Worm (Caenorhabditis elegans): ENCODE results near the gene prx-14.

prx-14 gene

ce11 chrIV:11142314-11143227 lies 40.4 kb upstream of the prx-14 start, which contains the start of gene skih-2 (continued):
- TF ChIP-seq Y67H2A.10 (GFP tag; conservative IDR thresholded peaks at IDR 0.05) (no peak), ztf-26 (tag; optimal IDR thresholded peaks at IDR 0.05) (no peak), B0261.1 (tag; optimal IDR thresholded peaks at IDR 0.05) (no peak), nfya-1 (tag; optimal IDR thresholded peaks at IDR 0.05; ENCODE audit: borderline replicate concordance, insufficient read depth) (no peak), lir-1 (GFP tag; conservative IDR thresholded peaks at IDR 0.05) (no peak), tlf-1 (GFP tag; optimal IDR thresholded peaks at IDR 0.05) (no peak)

ce11 chrIV:11143228-11143444 lies 39.8 kb upstream of the prx-14 start, which contains the start of gene F01G4.4:
F01G4.4 (plus strand) TSS chrIV:11143345.
- TF ChIP-seq nfya-2 (GFP tag; IDR thresholded peaks at IDR 0.05) (no peak), athp-1 (tag; optimal IDR thresholded peaks at IDR 0.05) (no peak), fkh-3 (tag; optimal IDR thresholded peaks at IDR 0.05) (no peak), unc-62 (GFP tag; optimal IDR thresholded peaks at IDR 0.05) (no peak), F57C9.4 (tag; optimal IDR thresholded peaks at IDR 0.05) (no peak), lsy-27 (tag; optimal IDR thresholded peaks at IDR 0.05; ENCODE audit: borderline replicate concordance, insufficient read depth) (no peak), F22D6.2 (tag; optimal IDR thresholded peaks at IDR 0.05) (no peak)

ce11 chrIV:11145929-11146339 lies 37.0 kb upstream of the prx-14 start:
- TF ChIP-seq attf-3 (GFP tag; conservative IDR thresholded peaks at IDR 0.05), result no peak
- 0 out of 2 replicates have a peak, but pooled peaks have one; percentile 49 for TF ChIP-seq Y56A3A.18 (GFP tag; IDR thresholded peaks at IDR 0.05)
- peak; percentile 76 for TF ChIP-seq F57C9.4 (tag; optimal IDR thresholded peaks at IDR 0.05)
- TF ChIP-seq lin-35 (GFP tag; optimal IDR thresholded peaks at IDR 0.05), result peak in 1 of 3 experiments; percentile 47
- no peak for TF ChIP-seq ama-1 (optimal IDR thresholded peaks at IDR 0.05)
- TF ChIP-seq ama-1 (GFP tag; optimal IDR thresholded peaks at IDR 0.05), result peak in 1 of 2 experiments; percentile 63
- peak; percentile 76 for TF ChIP-seq tlf-1 (GFP tag; optimal IDR thresholded peaks at IDR 0.05)
- TF ChIP-seq pha-4 (tag; optimal IDR thresholded peaks at IDR 0.05), result no peak
- TF ChIP-seq ccch-3 (GFP tag; optimal IDR thresholded peaks at IDR 0.05), result no peak
- no peak for TF ChIP-seq dpl-1 (GFP tag; optimal IDR thresholded peaks at IDR 0.05)
- TF ChIP-seq nhr-27 (tag; optimal IDR thresholded peaks at IDR 0.05), result peak; percentile 75
- TF ChIP-seq ztf-18 (tag; optimal IDR thresholded peaks at IDR 0.05), result no peak
- TF ChIP-seq C06A6.2 (GFP tag; conservative IDR thresholded peaks at IDR 0.05), result no peak
- no peak for TF ChIP-seq T07F8.4 (tag; optimal IDR thresholded peaks at IDR 0.05)
- no peak for TF ChIP-seq lag-1 (GFP tag; IDR thresholded peaks at IDR 0.05)
- TF ChIP-seq ztf-22 (GFP tag; optimal IDR thresholded peaks at IDR 0.05), result no peak
- TF ChIP-seq F52B5.7 (tag; optimal IDR thresholded peaks at IDR 0.05), result peak; percentile 84
- 0 out of 2 replicates have a peak, but pooled peaks have one; percentile 14 for TF ChIP-seq ceh-40 (GFP tag; IDR thresholded peaks at IDR 0.05)
- TF ChIP-seq xnd-1 (tag; optimal IDR thresholded peaks at IDR 0.05), result peak; percentile 53
- TF ChIP-seq F39B2.1 (GFP tag; IDR thresholded peaks at IDR 0.05), result no peak
- TF ChIP-seq rcor-1 (GFP tag; IDR thresholded peaks at IDR 0.05), result no peak
- peak; percentile 59 for TF ChIP-seq T26A5.8 (tag; optimal IDR thresholded peaks at IDR 0.05)
- peak; percentile 91 for TF ChIP-seq dpff-1 (tag; optimal IDR thresholded peaks at IDR 0.05)
- TF ChIP-seq hrde-1 (tag; optimal IDR thresholded peaks at IDR 0.05; ENCODE audit: borderline replicate concordance), result peak; percentile 89
- peak; percentile 57 for TF ChIP-seq fkh-3 (tag; optimal IDR thresholded peaks at IDR 0.05)
- TF ChIP-seq mes-4 (tag; optimal IDR thresholded peaks at IDR 0.05), result no peak
- no peak for TF ChIP-seq Y53F4B.3 (GFP tag; IDR thresholded peaks at IDR 0.05)
- no peak for TF ChIP-seq let-607 (tag; optimal IDR thresholded peaks at IDR 0.05)
- no peak for TF ChIP-seq C17E4.6 (GFP tag; IDR thresholded peaks at IDR 0.05)
- no peak for TF ChIP-seq hlh-12 (tag; optimal IDR thresholded peaks at IDR 0.05)
- no peak for TF ChIP-seq hmg-1.2 (GFP tag; IDR thresholded peaks at IDR 0.05)
- no peak for TF ChIP-seq let-526 (GFP tag; IDR thresholded peaks at IDR 0.05)
- TF ChIP-seq hmg-20 (GFP tag; IDR thresholded peaks at IDR 0.05), result no peak
- peak; percentile 78; the same call in 1 of the 2 replicates for TF ChIP-seq attf-6 (GFP tag; IDR thresholded peaks at IDR 0.05)
- TF ChIP-seq pbrm-1 (GFP tag; IDR thresholded peaks at IDR 0.05), result peak; percentile 52; the same call in 1 of the 2 replicates
